Comparison of ENCODE assay signal across 1 fruit fly cellular context in genomic region chr3L:11061200-11061599, dm6.
TF ChIP-seq lines count a peak whose summit lies in the region.

Gene CG6321, minus strand, starts transcription at chr3L:11061224.
Gene Blos2, plus strand, starts transcription at chr3L:11061571.

TF ChIP-seq in whole organism, embryonic, 481 proteins besides CTCF, POLR2A, EP300 and RAD21 (continued from another document):
- no peak for TF ChIP-seq disco-r (GFP tag; optimal IDR thresholded peaks at IDR 0.05; lab: Kevin White, UChicago)
- TF ChIP-seq Vsx1 (GFP tag; optimal IDR thresholded peaks at IDR 0.05; lab: Kevin White, UChicago), result peak; percentile 34
- peak; percentile 60; the same call in 1 of the 2 replicates for TF ChIP-seq Ada2b (GFP tag; IDR thresholded peaks at IDR 0.05; lab: Robert Waterston, UW)
- TF ChIP-seq MTF-1 (GFP tag; optimal IDR thresholded peaks at IDR 0.05; lab: Kevin White, UChicago; ENCODE audit: borderline replicate concordance), result peak; percentile 6
- no peak for TF ChIP-seq CG3163 (GFP tag; optimal IDR thresholded peaks at IDR 0.05; lab: Kevin White, UChicago)
- 0 out of 2 replicates have a peak, but pooled peaks have one; percentile 32 for TF ChIP-seq Nf-YA (GFP tag; IDR thresholded peaks at IDR 0.05; lab: Robert Waterston, UW)
- TF ChIP-seq her (GFP tag; optimal IDR thresholded peaks at IDR 0.05; lab: Kevin White, UChicago), result no peak
- TF ChIP-seq Six4 (GFP tag; optimal IDR thresholded peaks at IDR 0.05; lab: Kevin White, UChicago), result peak; percentile 29
- no peak for TF ChIP-seq CG4360 (GFP tag; IDR thresholded peaks at IDR 0.05; lab: Robert Waterston, UW)
- peak; percentile 50 for TF ChIP-seq CG6683 (GFP tag; optimal IDR thresholded peaks at IDR 0.05; lab: Kevin White, UChicago)
- TF ChIP-seq prd (optimal IDR thresholded peaks at IDR 0.05; lab: Kevin White, UChicago), result no peak
- TF ChIP-seq prd (GFP tag; IDR thresholded peaks at IDR 0.05; lab: Robert Waterston, UW), result peak; percentile 61; the same call in 2 of the 3 replicates
- peak; percentile 82 for TF ChIP-seq CG17829 (tag; optimal IDR thresholded peaks at IDR 0.05; lab: Kevin White, UChicago)
- no peak for TF ChIP-seq CG2889 (GFP tag; IDR thresholded peaks at IDR 0.05; lab: Robert Waterston, UW)
- TF ChIP-seq Max (GFP tag; optimal IDR thresholded peaks at IDR 0.05; lab: Kevin White, UChicago), result peak; percentile 67
- TF ChIP-seq CG17361 (GFP tag; IDR thresholded peaks at IDR 0.05; lab: Robert Waterston, UW), result peak; percentile 81
- peak; percentile 52 for TF ChIP-seq klu (GFP tag; IDR thresholded peaks at IDR 0.05; lab: Robert Waterston, UW)
- TF ChIP-seq CG14014 (GFP tag; IDR thresholded peaks at IDR 0.05; lab: Robert Waterston, UW), result peak; percentile 51
- TF ChIP-seq seq (GFP tag; IDR thresholded peaks at IDR 0.05; lab: Robert Waterston, UW), result peak; percentile 16; the same call in 1 of the 2 replicates
- TF ChIP-seq CrebB (tag; optimal IDR thresholded peaks at IDR 0.05; lab: Kevin White, UChicago), result peak; percentile 74
- no peak for TF ChIP-seq CG5953 (GFP tag; IDR thresholded peaks at IDR 0.05; lab: Robert Waterston, UW)
- TF ChIP-seq Bdp1 (GFP tag; optimal IDR thresholded peaks at IDR 0.05; lab: Kevin White, UChicago), result no peak
- TF ChIP-seq CG5180 (GFP tag; optimal IDR thresholded peaks at IDR 0.05; lab: Kevin White, UChicago), result peak; percentile 40
- TF ChIP-seq dm (GFP tag; optimal IDR thresholded peaks at IDR 0.05; lab: Kevin White, UChicago), result no peak
- peak; percentile 20 for TF ChIP-seq nom (GFP tag; optimal IDR thresholded peaks at IDR 0.05; lab: Kevin White, UChicago)
- TF ChIP-seq Doc2 (GFP tag; IDR thresholded peaks at IDR 0.05; lab: Robert Waterston, UW), result no peak
- peak; percentile 62 for TF ChIP-seq Hand (GFP tag; optimal IDR thresholded peaks at IDR 0.05; lab: Kevin White, UChicago)
- TF ChIP-seq salm (tag; optimal IDR thresholded peaks at IDR 0.05; lab: Kevin White, UChicago), result peak; percentile 77
- no peak for TF ChIP-seq Atf3 (GFP tag; optimal IDR thresholded peaks at IDR 0.05; lab: Kevin White, UChicago)
- TF ChIP-seq mirr (GFP tag; optimal IDR thresholded peaks at IDR 0.05; lab: Kevin White, UChicago), result peak; percentile 4
- no peak for TF ChIP-seq Ravus (GFP tag; IDR thresholded peaks at IDR 0.05; lab: Robert Waterston, UW)
- TF ChIP-seq B-H2 (GFP tag; optimal IDR thresholded peaks at IDR 0.05; lab: Kevin White, UChicago), result peak; percentile 48
- TF ChIP-seq repo (GFP tag; optimal IDR thresholded peaks at IDR 0.05; lab: Kevin White, UChicago), result no peak
- TF ChIP-seq lbe (GFP tag; optimal IDR thresholded peaks at IDR 0.05; lab: Kevin White, UChicago), result peak; percentile 58
- peak; percentile 8 for TF ChIP-seq slou (GFP tag; optimal IDR thresholded peaks at IDR 0.05; lab: Kevin White, UChicago)
- TF ChIP-seq CG10979 (tag; optimal IDR thresholded peaks at IDR 0.05; lab: Kevin White, UChicago), result peak; percentile 81
- peak; percentile 12 for TF ChIP-seq jing (GFP tag; optimal IDR thresholded peaks at IDR 0.05; lab: Kevin White, UChicago)
- no peak for TF ChIP-seq Mad (GFP tag; optimal IDR thresholded peaks at IDR 0.05; lab: Kevin White, UChicago)
- peak; percentile 86 for TF ChIP-seq lab (GFP tag; optimal IDR thresholded peaks at IDR 0.05; lab: Kevin White, UChicago)
- no peak for TF ChIP-seq Trl (optimal IDR thresholded peaks at IDR 0.05; lab: Kevin White, UChicago)
- peak; percentile 45 for TF ChIP-seq Trl (GFP tag; optimal IDR thresholded peaks at IDR 0.05; lab: Kevin White, UChicago)
- TF ChIP-seq CG32532 (GFP tag; IDR thresholded peaks at IDR 0.05; lab: Robert Waterston, UW), result peak; percentile 70; the same call in 1 of the 2 replicates
- peak; percentile 21 for TF ChIP-seq CG6654 (GFP tag; optimal IDR thresholded peaks at IDR 0.05; lab: Kevin White, UChicago)
- TF ChIP-seq pho (GFP tag; optimal IDR thresholded peaks at IDR 0.05; lab: Kevin White, UChicago), result peak; percentile 29
- TF ChIP-seq dimm (GFP tag; IDR thresholded peaks at IDR 0.05; lab: Robert Waterston, UW), result no peak
- TF ChIP-seq CG17568 (GFP tag; optimal IDR thresholded peaks at IDR 0.05; lab: Kevin White, UChicago), result peak; percentile 78
- TF ChIP-seq gsb (GFP tag; IDR thresholded peaks at IDR 0.05; lab: Robert Waterston, UW), result peak; percentile 74
- peak; percentile 33 for TF ChIP-seq HLH54F (GFP tag; optimal IDR thresholded peaks at IDR 0.05; lab: Kevin White, UChicago)
- peak; percentile 82 for TF ChIP-seq Hmr (GFP tag; optimal IDR thresholded peaks at IDR 0.05; lab: Kevin White, UChicago)
- peak; percentile 66 for TF ChIP-seq NfI (GFP tag; optimal IDR thresholded peaks at IDR 0.05; lab: Kevin White, UChicago)
- TF ChIP-seq Mrtf (GFP tag; IDR thresholded peaks at IDR 0.05; lab: Robert Waterston, UW), result peak; percentile 62; the same call in 1 of the 3 replicates
- TF ChIP-seq gem (tag; optimal IDR thresholded peaks at IDR 0.05; lab: Kevin White, UChicago), result peak; percentile 90
- TF ChIP-seq Lpt (GFP tag; optimal IDR thresholded peaks at IDR 0.05; lab: Kevin White, UChicago), result no peak
- peak; percentile 86 for TF ChIP-seq CG3281 (GFP tag; optimal IDR thresholded peaks at IDR 0.05; lab: Kevin White, UChicago)
- TF ChIP-seq CG11247 (GFP tag; IDR thresholded peaks at IDR 0.05; lab: Robert Waterston, UW), result peak; percentile 50
- TF ChIP-seq CG1832 (GFP tag; optimal IDR thresholded peaks at IDR 0.05; lab: Kevin White, UChicago), result no peak
- TF ChIP-seq pb (GFP tag; optimal IDR thresholded peaks at IDR 0.05; lab: Kevin White, UChicago), result no peak
- peak; percentile 61 for TF ChIP-seq tin (GFP tag; optimal IDR thresholded peaks at IDR 0.05; lab: Kevin White, UChicago)
- TF ChIP-seq CG6272 (GFP tag; IDR thresholded peaks at IDR 0.05; lab: Robert Waterston, UW), result no peak
- peak; percentile 4 for TF ChIP-seq CG18764 (GFP tag; optimal IDR thresholded peaks at IDR 0.05; lab: Kevin White, UChicago)
- TF ChIP-seq Doc3 (GFP tag; IDR thresholded peaks at IDR 0.05; lab: Robert Waterston, UW; ENCODE audit: partially characterized antibody), result no peak
- peak; percentile 64 for TF ChIP-seq fd3F (GFP tag; optimal IDR thresholded peaks at IDR 0.05; lab: Kevin White, UChicago)
- no peak for TF ChIP-seq zfh2 (GFP tag; optimal IDR thresholded peaks at IDR 0.05; lab: Kevin White, UChicago)
- peak; percentile 69 for TF ChIP-seq Hr3 (GFP tag; optimal IDR thresholded peaks at IDR 0.05; lab: Kevin White, UChicago)
- peak; percentile 77 for TF ChIP-seq CG13296 (GFP tag; optimal IDR thresholded peaks at IDR 0.05; lab: Kevin White, UChicago)
- no peak for TF ChIP-seq zf30C (GFP tag; optimal IDR thresholded peaks at IDR 0.05; lab: Kevin White, UChicago)
- TF ChIP-seq sima (GFP tag; optimal IDR thresholded peaks at IDR 0.05; lab: Kevin White, UChicago), result no peak
- peak; percentile 51 for TF ChIP-seq twi (tag; optimal IDR thresholded peaks at IDR 0.05; lab: Kevin White, UChicago)
- TF ChIP-seq emc (GFP tag; optimal IDR thresholded peaks at IDR 0.05; lab: Kevin White, UChicago), result no peak
- TF ChIP-seq PHDP (tag; optimal IDR thresholded peaks at IDR 0.05; lab: Kevin White, UChicago), result peak; percentile 89
- peak; percentile 63 for TF ChIP-seq CG9817 (tag; optimal IDR thresholded peaks at IDR 0.05; lab: Kevin White, UChicago)
- no peak for TF ChIP-seq cg (GFP tag; optimal IDR thresholded peaks at IDR 0.05; lab: Kevin White, UChicago)
- peak; percentile 67 for TF ChIP-seq sd (tag; optimal IDR thresholded peaks at IDR 0.05; lab: Kevin White, UChicago)
- no peak for TF ChIP-seq MESR4 (GFP tag; optimal IDR thresholded peaks at IDR 0.05; lab: Kevin White, UChicago)
- TF ChIP-seq zen (tag; optimal IDR thresholded peaks at IDR 0.05; lab: Kevin White, UChicago), result peak; percentile 82
- peak; percentile 72 for TF ChIP-seq CG6689 (GFP tag; IDR thresholded peaks at IDR 0.05; lab: Robert Waterston, UW)
- TF ChIP-seq CG34422 (GFP tag; IDR thresholded peaks at IDR 0.05; lab: Robert Waterston, UW), result 0 out of 3 replicates have a peak, but pooled peaks have one; percentile 38
- TF ChIP-seq Dad (GFP tag; optimal IDR thresholded peaks at IDR 0.05; lab: Kevin White, UChicago), result peak; percentile 26
- TF ChIP-seq ATbp (GFP tag; optimal IDR thresholded peaks at IDR 0.05; lab: Kevin White, UChicago), result peak; percentile 64
- TF ChIP-seq Jarid2 (GFP tag; optimal IDR thresholded peaks at IDR 0.05; lab: Kevin White, UChicago), result no peak
- peak; percentile 57 for TF ChIP-seq CG13624 (GFP tag; optimal IDR thresholded peaks at IDR 0.05; lab: Kevin White, UChicago)
- no peak for TF ChIP-seq ERR (GFP tag; optimal IDR thresholded peaks at IDR 0.05; lab: Kevin White, UChicago)
- no peak for TF ChIP-seq pros (GFP tag; optimal IDR thresholded peaks at IDR 0.05; lab: Kevin White, UChicago)
- peak; percentile 55 for TF ChIP-seq ems (GFP tag; optimal IDR thresholded peaks at IDR 0.05; lab: Kevin White, UChicago)
- peak; percentile 66 for TF ChIP-seq az2 (GFP tag; optimal IDR thresholded peaks at IDR 0.05; lab: Kevin White, UChicago)
- peak; percentile 54 for TF ChIP-seq CG12744 (GFP tag; optimal IDR thresholded peaks at IDR 0.05; lab: Kevin White, UChicago)
- no peak for TF ChIP-seq hkb (optimal IDR thresholded peaks at IDR 0.05; lab: Kevin White, UChicago)
- peak; percentile 86 for TF ChIP-seq hkb (GFP tag; IDR thresholded peaks at IDR 0.05; lab: Robert Waterston, UW)
- TF ChIP-seq ham (GFP tag; IDR thresholded peaks at IDR 0.05; lab: Robert Waterston, UW), result no peak
- TF ChIP-seq B-H1 (GFP tag; IDR thresholded peaks at IDR 0.05; lab: Robert Waterston, UW), result peak; percentile 27; the same call in 1 of the 3 replicates
- TF ChIP-seq Meics (GFP tag; optimal IDR thresholded peaks at IDR 0.05; lab: Kevin White, UChicago), result peak; percentile 85
- TF ChIP-seq CG10565 (GFP tag; optimal IDR thresholded peaks at IDR 0.05; lab: Kevin White, UChicago), result no peak
- no peak for TF ChIP-seq Hmx (GFP tag; optimal IDR thresholded peaks at IDR 0.05; lab: Kevin White, UChicago)
- no peak for TF ChIP-seq Sin3A (optimal IDR thresholded peaks at IDR 0.05; lab: Kevin White, UChicago)
- TF ChIP-seq CG10366 (GFP tag; IDR thresholded peaks at IDR 0.05; lab: Robert Waterston, UW), result peak; percentile 46
- TF ChIP-seq Ets97D (GFP tag; optimal IDR thresholded peaks at IDR 0.05; lab: Kevin White, UChicago), result peak; percentile 30
- peak; percentile 17 for TF ChIP-seq CG18011 (GFP tag; optimal IDR thresholded peaks at IDR 0.05; lab: Kevin White, UChicago)
- TF ChIP-seq Awh (GFP tag; IDR thresholded peaks at IDR 0.05; lab: Robert Waterston, UW), result no peak; the same call in 1 of the 2 replicates
- peak; percentile 14 for TF ChIP-seq Sry-β (GFP tag; optimal IDR thresholded peaks at IDR 0.05; lab: Kevin White, UChicago)
- peak; percentile 87 for TF ChIP-seq dmrt99B (tag; optimal IDR thresholded peaks at IDR 0.05; lab: Kevin White, UChicago)
- TF ChIP-seq CG16815 (GFP tag; optimal IDR thresholded peaks at IDR 0.05; lab: Kevin White, UChicago), result peak; percentile 42
- TF ChIP-seq CG2875 (GFP tag; optimal IDR thresholded peaks at IDR 0.05; lab: Kevin White, UChicago), result peak; percentile 36
- peak; percentile 85 for TF ChIP-seq nmo (GFP tag; optimal IDR thresholded peaks at IDR 0.05; lab: Kevin White, UChicago)
- TF ChIP-seq Bgb (GFP tag; IDR thresholded peaks at IDR 0.05; lab: Robert Waterston, UW; ENCODE audit: partially characterized antibody), result no peak
- no peak for TF ChIP-seq cad (GFP tag; optimal IDR thresholded peaks at IDR 0.05; lab: Kevin White, UChicago)
- TF ChIP-seq vfl (GFP tag; optimal IDR thresholded peaks at IDR 0.05; lab: Kevin White, UChicago), result peak; percentile 56
- TF ChIP-seq Spps (tag; optimal IDR thresholded peaks at IDR 0.05; lab: Kevin White, UChicago), result peak; percentile 65
- TF ChIP-seq CHES-1-like (GFP tag; optimal IDR thresholded peaks at IDR 0.05; lab: Kevin White, UChicago), result peak; percentile 11
- TF ChIP-seq Pdp1 (GFP tag; optimal IDR thresholded peaks at IDR 0.05; lab: Kevin White, UChicago), result peak; percentile 30 to 65
- no peak for TF ChIP-seq ro (GFP tag; IDR thresholded peaks at IDR 0.05; lab: Robert Waterston, UW)
- TF ChIP-seq luna (GFP tag; optimal IDR thresholded peaks at IDR 0.05; lab: Kevin White, UChicago), result no peak
- 0 out of 3 replicates have a peak, but pooled peaks have one; percentile 27 for TF ChIP-seq H15 (GFP tag; IDR thresholded peaks at IDR 0.05; lab: Robert Waterston, UW)
- no peak for TF ChIP-seq ab (GFP tag; optimal IDR thresholded peaks at IDR 0.05; lab: Kevin White, UChicago)
- no peak for TF ChIP-seq Neu2 (GFP tag; optimal IDR thresholded peaks at IDR 0.05; lab: Kevin White, UChicago; ENCODE audit: borderline replicate concordance)
- TF ChIP-seq GATAe (GFP tag; conservative IDR thresholded peaks at IDR 0.05; lab: Robert Waterston, UW), result peak; percentile 55; the same call in 1 of the 2 replicates
- peak; percentile 47 for TF ChIP-seq kay (GFP tag; optimal IDR thresholded peaks at IDR 0.05; lab: Kevin White, UChicago)
TF ChIP-seq in whole organism, embryonic: peak in this region for 309.
